Worm (Caenorhabditis elegans) whole organism, L1 larva: ENCODE data around the gene kup-1.

Experiments used
- C04F5.9 ChIP-seq: sonication (generic microtip); optimal IDR thresholded peaks from 2 replicates; lab custom pipeline; 2016; ENCODE audit warnings: missing genetic modification characterization, missing compliant biosample characterization
- C16A3.4 ChIP-seq: fragments of 150-350 bp; optimal IDR thresholded peaks from 2 replicates; lab custom pipeline; 2014; ENCODE audit warnings: missing biosample characterization, missing genetic modification characterization
- C34B4.2 ChIP-seq: sonication (generic microtip); optimal IDR thresholded peaks from 2 replicates; lab custom pipeline; 2017; ENCODE audit warnings: mild to moderate bottlenecking, missing genetic modification characterization, missing compliant biosample characterization
- F16B12.6 ChIP-seq: fragments of 150-350 bp; optimal IDR thresholded peaks from 2 replicates; lab custom pipeline; 2014; ENCODE audit warnings: missing biosample characterization, missing genetic modification characterization
- aha-1 ChIP-seq: fragments of 150-350 bp; optimal IDR thresholded peaks from 2 replicates; lab custom pipeline; 2014; ENCODE audit warnings: missing biosample characterization, missing genetic modification characterization
- alr-1 ChIP-seq: fragments of 200-800 bp; sonication (Bioruptor generic); optimal IDR thresholded peaks from 2 replicates; lab custom pipeline; 2018; ENCODE audit warnings: borderline replicate concordance, mild to moderate bottlenecking, missing genetic modification characterization, missing compliant biosample characterization
- aly-2 ChIP-seq: fragments of 150-350 bp; optimal IDR thresholded peaks from 2 replicates; lab custom pipeline; 2014; ENCODE audit warnings: missing biosample characterization, missing genetic modification characterization
- blmp-1 ChIP-seq: fragments of 150-350 bp; optimal IDR thresholded peaks from 2 replicates; lab custom pipeline; 2014; ENCODE audit warnings: missing biosample characterization, missing genetic modification characterization
- ceh-63 ChIP-seq: fragments of 200-800 bp; sonication (Bioruptor generic); optimal IDR thresholded peaks from 2 replicates; lab custom pipeline; 2018; ENCODE audit warnings: mild to moderate bottlenecking, missing genetic modification characterization, missing compliant biosample characterization
- ceh-8 ChIP-seq: fragments of 200-800 bp; sonication (Bioruptor generic); optimal IDR thresholded peaks from 2 replicates; lab custom pipeline; 2018; ENCODE audit warnings: mild to moderate bottlenecking, missing genetic modification characterization, moderate library complexity, missing compliant biosample characterization
- ceh-88 ChIP-seq: fragments of 200-800 bp; sonication (Bioruptor generic); IDR thresholded peaks from 2 replicates; pipeline ENCODE4 v1.3.6; 2022; ENCODE audit warnings: missing genetic modification characterization, missing compliant biosample characterization
- ceh-90 ChIP-seq: sonication (generic microtip); optimal IDR thresholded peaks from 2 replicates; lab custom pipeline; 2016; ENCODE audit warnings: missing genetic modification characterization, missing compliant biosample characterization
- ces-1 ChIP-seq: fragments of 150-350 bp; optimal IDR thresholded peaks from 2 replicates; lab custom pipeline; 2014; ENCODE audit warnings: missing biosample characterization, missing genetic modification reagents, missing genetic modification characterization
- egl-13 ChIP-seq: sonication (generic microtip); optimal IDR thresholded peaks from 2 replicates; lab custom pipeline; 2016; ENCODE audit warnings: missing genotype, missing genetic modification reagents, missing genetic modification characterization, missing compliant biosample characterization
- egl-27 ChIP-seq, 2 experiments: fragments of 150-350 bp in 1 of 2; sonication (generic microtip); optimal IDR thresholded peaks; 3 replicates each; lab custom pipeline; 2017 to 2018; ENCODE audit warnings: missing biosample characterization in 2 of 2, missing genetic modification characterization in 2 of 2, missing genetic modification reagents in 2 of 2
- elt-2 ChIP-seq: sonication (generic microtip); optimal IDR thresholded peaks from 2 replicates; lab custom pipeline; 2016; ENCODE audit warnings: missing genetic modification characterization, mild to moderate bottlenecking, inconsistent platforms, missing compliant biosample characterization, missing genetic modification reagents
- ets-5 ChIP-seq: fragments of 200-800 bp; sonication (Bioruptor generic); IDR thresholded peaks from 2 replicates; pipeline ENCODE4 v1.3.6; 2022; ENCODE audit warnings: missing genetic modification characterization, missing compliant biosample characterization
- fkh-8 ChIP-seq: sonication (generic microtip); optimal IDR thresholded peaks from 2 replicates; lab custom pipeline; 2016; ENCODE audit warnings: mild to moderate bottlenecking, missing genetic modification characterization, missing compliant biosample characterization
- fos-1 ChIP-seq: fragments of 150-350 bp; optimal IDR thresholded peaks from 2 replicates; lab custom pipeline; 2014; ENCODE audit warnings: missing biosample characterization, missing genetic modification characterization
- grh-1 ChIP-seq: fragments of 200-800 bp; sonication (Bioruptor generic); IDR thresholded peaks from 2 replicates; pipeline ENCODE4 v1.3.6; 2022; ENCODE audit warnings: missing genetic modification reagents, missing genetic modification characterization, missing compliant biosample characterization
- hlh-17 ChIP-seq: fragments of 200-800 bp; sonication (Bioruptor generic); optimal IDR thresholded peaks from 2 replicates; lab custom pipeline; 2018; ENCODE audit warnings: missing genetic modification characterization, mild to moderate bottlenecking, missing compliant biosample characterization, moderate library complexity, borderline replicate concordance
- isw-1 ChIP-seq: fragments of 200-800 bp; sonication (Bioruptor generic); IDR thresholded peaks from 2 replicates; pipeline ENCODE4 v1.3.6; 2022; ENCODE audit warnings: missing genetic modification characterization, missing compliant biosample characterization
- jun-1 ChIP-seq: fragments of 150-350 bp; optimal IDR thresholded peaks from 2 replicates; lab custom pipeline; 2014; ENCODE audit warnings: missing biosample characterization, missing genetic modification reagents, missing genetic modification characterization
- lin-14 ChIP-seq: fragments of 200-800 bp; sonication (Bioruptor generic); optimal IDR thresholded peaks from 2 replicates; lab custom pipeline; 2018; ENCODE audit warnings: mild to moderate bottlenecking, missing genetic modification characterization, moderate library complexity, missing compliant biosample characterization
- lin-15B ChIP-seq: fragments of 150-350 bp; sonication (generic microtip); optimal IDR thresholded peaks from 3 replicates; lab custom pipeline; 2014; ENCODE audit warnings: missing biosample characterization, missing genetic modification characterization
- lin-39 ChIP-seq: fragments of 150-350 bp; optimal IDR thresholded peaks from 2 replicates; lab custom pipeline; 2014; ENCODE audit warnings: missing biosample characterization, missing genetic modification reagents, missing genetic modification characterization
- lsy-2 ChIP-seq, 2 experiments: fragments of 150-350 bp; optimal IDR thresholded peaks; 2 replicates each; lab custom pipeline; 2014; ENCODE audit warnings: missing biosample characterization in 2 of 2, missing genetic modification characterization in 2 of 2
- mab-9 ChIP-seq: fragments of 200-800 bp; sonication (Bioruptor generic); IDR thresholded peaks from 2 replicates; pipeline ENCODE4 v1.3.6; 2022; ENCODE audit warnings: missing genetic modification reagents, missing genetic modification characterization, missing compliant biosample characterization
- mep-1 ChIP-seq: fragments of 150-350 bp; optimal IDR thresholded peaks from 2 replicates; lab custom pipeline; 2014; ENCODE audit warnings: missing biosample characterization, missing genetic modification characterization
- nhr-11 ChIP-seq: fragments of 150-350 bp; optimal IDR thresholded peaks from 2 replicates; lab custom pipeline; 2014; ENCODE audit warnings: missing biosample characterization, missing genetic modification characterization
- nhr-12 ChIP-seq: sonication (generic microtip); optimal IDR thresholded peaks from 2 replicates; lab custom pipeline; 2017; ENCODE audit warnings: missing biosample characterization, missing genetic modification characterization
- nhr-20 ChIP-seq: sonication (generic microtip); optimal IDR thresholded peaks from 2 replicates; lab custom pipeline; 2016; ENCODE audit warnings: mild to moderate bottlenecking, missing genetic modification characterization, missing compliant biosample characterization
- nhr-237 ChIP-seq: fragments of 150-350 bp; optimal IDR thresholded peaks from 2 replicates; lab custom pipeline; 2014; ENCODE audit warnings: missing biosample characterization, missing genetic modification characterization
- nhr-71 ChIP-seq: sonication (generic microtip); optimal IDR thresholded peaks from 2 replicates; lab custom pipeline; 2016; ENCODE audit warnings: mild to moderate bottlenecking, missing genetic modification characterization, moderate library complexity, missing compliant biosample characterization
- nhr-76 ChIP-seq: sonication (generic microtip); optimal IDR thresholded peaks from 2 replicates; lab custom pipeline; 2017; ENCODE audit warnings: missing biosample characterization, missing genetic modification characterization
- nhr-77 ChIP-seq: fragments of 150-350 bp; optimal IDR thresholded peaks from 2 replicates; lab custom pipeline; 2014; ENCODE audit warnings: missing biosample characterization, missing genetic modification characterization
- nhr-85 ChIP-seq: sonication (generic microtip); peaks from one replicate; lab custom pipeline; 2016; ENCODE audit warnings: missing genetic modification characterization, inconsistent platforms, missing compliant biosample characterization
- pag-3 ChIP-seq: sonication (generic microtip); optimal IDR thresholded peaks from 2 replicates; lab custom pipeline; 2017; ENCODE audit warnings: missing genetic modification characterization, mild to moderate bottlenecking, missing compliant biosample characterization, antibody characterized with exemption, borderline replicate concordance; ENCODE audit not compliant: insufficient read depth
- pax-3 ChIP-seq: fragments of 200-800 bp; sonication (Bioruptor generic); optimal IDR thresholded peaks from 2 replicates; lab custom pipeline; 2018; ENCODE audit warnings: mild to moderate bottlenecking, missing genetic modification characterization, moderate library complexity, missing compliant biosample characterization
- pqm-1 ChIP-seq: sonication (generic microtip); optimal IDR thresholded peaks from 3 replicates; lab custom pipeline; 2017; ENCODE audit warnings: missing biosample characterization, missing genetic modification characterization
- rnt-1 ChIP-seq: sonication (generic microtip); optimal IDR thresholded peaks from 2 replicates; lab custom pipeline; 2016; ENCODE audit warnings: mild to moderate bottlenecking, missing genetic modification characterization, moderate library complexity, missing compliant biosample characterization
- snpc-4 ChIP-seq: fragments of 150-350 bp; optimal IDR thresholded peaks from 2 replicates; lab custom pipeline; 2014; ENCODE audit warnings: missing biosample characterization, missing genetic modification characterization
- snu-23 ChIP-seq: sonication (generic microtip); optimal IDR thresholded peaks from 2 replicates; lab custom pipeline; 2016; ENCODE audit warnings: missing genetic modification characterization, missing compliant biosample characterization
- sox-4 ChIP-seq: sonication (generic microtip); optimal IDR thresholded peaks from 2 replicates; lab custom pipeline; 2016; ENCODE audit warnings: missing genetic modification characterization, missing compliant biosample characterization
- sptf-1 ChIP-seq: fragments of 150-350 bp; optimal IDR thresholded peaks from 2 replicates; lab custom pipeline; 2014; ENCODE audit warnings: missing biosample characterization, missing genetic modification characterization
- sup-37 ChIP-seq: fragments of 200-800 bp; sonication (Bioruptor generic); optimal IDR thresholded peaks from 2 replicates; lab custom pipeline; 2018; ENCODE audit warnings: mild to moderate bottlenecking, missing genetic modification characterization, missing compliant biosample characterization
- tbx-2 ChIP-seq: sonication (generic microtip); optimal IDR thresholded peaks from 2 replicates; lab custom pipeline; 2016; ENCODE audit warnings: missing genetic modification characterization, missing compliant biosample characterization
- tlp-1 ChIP-seq: fragments of 150-350 bp; optimal IDR thresholded peaks from 2 replicates; lab custom pipeline; 2014; ENCODE audit warnings: missing biosample characterization, missing genetic modification characterization
- unc-130 ChIP-seq: fragments of 150-350 bp; optimal IDR thresholded peaks from 2 replicates; lab custom pipeline; 2017; ENCODE audit warnings: missing biosample characterization, missing genetic modification characterization, inconsistent platforms
- unc-30 ChIP-seq: sonication (generic microtip); optimal IDR thresholded peaks from 2 replicates; lab custom pipeline; 2017; ENCODE audit warnings: missing biosample characterization, missing genetic modification characterization
- vab-15 ChIP-seq: sonication (generic microtip); optimal IDR thresholded peaks from 2 replicates; lab custom pipeline; 2017; ENCODE audit warnings: missing genotype, mild to moderate bottlenecking, missing genetic modification characterization, missing compliant biosample characterization
- zag-1 ChIP-seq: fragments of 150-350 bp; optimal IDR thresholded peaks from 2 replicates; lab custom pipeline; 2014; ENCODE audit warnings: missing biosample characterization, missing genetic modification characterization
- zip-4 ChIP-seq: fragments of 200-800 bp; sonication (Bioruptor generic); optimal IDR thresholded peaks from 2 replicates; lab custom pipeline; 2018; ENCODE audit warnings: mild to moderate bottlenecking, missing genetic modification characterization, moderate library complexity, missing compliant biosample characterization

Gene kup-1

ce11 chrV:11993706-11994345, 46.8 kb downstream of the kup-1 start, which contains the start of the genes cyl-1 and C52E4.7 (continued):
- TF ChIP-seq nhr-11 (tag; lab: Kevin White, UChicago) (no peak), fkh-8 (tag; lab: Kevin White, UChicago) (peak; percentile 53), snu-23 (GFP tag; lab: Kevin White, UChicago) (peak; percentile 63), C16A3.4 (peak; percentile 50), hlh-17 (GFP tag; lab: Kevin White, UChicago) (no peak), grh-1 (GFP tag; lab: Robert Waterston, UW) (no peak), mep-1 (tag; lab: Kevin White, UChicago) (peak; percentile 80), F16B12.6 (tag; lab: Kevin White, UChicago) (peak; percentile 91), nhr-85 (tag; lab: Kevin White, UChicago) (peak; percentile 42), tlp-1 (tag; lab: Kevin White, UChicago) (no peak), ceh-88 (GFP tag; lab: Robert Waterston, UW) (no peak), C34B4.2 (tag; lab: Kevin White, UChicago) (no peak), sox-4 (tag; lab: Kevin White, UChicago) (no peak), lin-39 (tag; lab: Kevin White, UChicago) (no peak), vab-15 (tag; lab: Kevin White, UChicago) (no peak), ceh-8 (GFP tag; lab: Kevin White, UChicago) (no peak), mab-9 (GFP tag; lab: Robert Waterston, UW) (no peak), elt-2 (tag; lab: Kevin White, UChicago) (no peak), C04F5.9 (no peak), jun-1 (tag; lab: Kevin White, UChicago) (no peak), alr-1 (tag; lab: Kevin White, UChicago) (no peak), aha-1 (tag; lab: Kevin White, UChicago) (no peak), unc-30 (tag; lab: Kevin White, UChicago) (no peak), isw-1 (no peak; the same call in 1 of the 2 replicates), tbx-2 (tag; lab: Kevin White, UChicago) (peak; percentile 34), pag-3 (tag; lab: Kevin White, UChicago) (no peak), snpc-4 (tag; lab: Kevin White, UChicago) (peak; percentile 59), ets-5 (no peak), ces-1 (GFP tag; lab: Kevin White, UChicago) (no peak), lin-15B (tag; lab: Kevin White, UChicago) (peak; percentile 57), zip-4 (GFP tag; lab: Kevin White, UChicago) (no peak), nhr-71 (tag; lab: Kevin White, UChicago) (peak; percentile 71), sup-37 (GFP tag; lab: Kevin White, UChicago) (no peak), nhr-20 (tag; lab: Kevin White, UChicago) (peak; percentile 52), unc-130 (tag; lab: Kevin White, UChicago) (peak; percentile 41), blmp-1 (peak; percentile 72), nhr-237 (tag; lab: Kevin White, UChicago) (no peak), zag-1 (tag; lab: Kevin White, UChicago) (no peak), egl-13 (tag; lab: Kevin White, UChicago) (no peak), nhr-12 (tag; lab: Kevin White, UChicago) (no peak), pax-3 (tag; lab: Kevin White, UChicago) (no peak), lin-14 (GFP tag; lab: Kevin White, UChicago) (peak; percentile 56), egl-27 (tag; optimal IDR thresholded peaks at IDR 0.05; lab: Kevin White, UChicago) (no peak), aly-2 (tag; lab: Kevin White, UChicago) (no peak), nhr-76 (tag; lab: Kevin White, UChicago) (no peak), lsy-2 (tag; optimal IDR thresholded peaks at IDR 0.05; lab: Kevin White, UChicago) (peak; percentile 54 to 86), ceh-90 (no peak), pqm-1 (no peak), sptf-1 (tag; lab: Kevin White, UChicago) (no peak), rnt-1 (tag; lab: Kevin White, UChicago) (peak; percentile 26), fos-1 (no peak), ceh-63 (GFP tag; lab: Kevin White, UChicago) (no peak), nhr-77 (tag; lab: Kevin White, UChicago) (no peak)
